Worm (Caenorhabditis elegans) whole organism, L2 larva: Measurements from ENCODE around the gene sek-6.

Experiments
- F13H6.1 ChIP-seq: sonication (generic microtip); optimal IDR thresholded peaks from 2 replicates; lab custom pipeline; 2016; ENCODE audit warnings: missing genetic modification characterization, missing compliant biosample characterization
- R02D3.7 ChIP-seq: fragments of 150-350 bp; optimal IDR thresholded peaks from 2 replicates; lab custom pipeline; 2014; ENCODE audit warnings: missing biosample characterization, missing genetic modification characterization
- ama-1 ChIP-seq: fragments of 150-350 bp; optimal IDR thresholded peaks from 2 replicates; lab custom pipeline; 2018; ENCODE audit warnings: inconsistent platforms
- ceh-16 ChIP-seq: fragments of 150-350 bp; optimal IDR thresholded peaks from 2 replicates; lab custom pipeline; 2014; ENCODE audit warnings: missing biosample characterization, missing genetic modification characterization
- egl-27 ChIP-seq: sonication (generic microtip); optimal IDR thresholded peaks from 3 replicates; lab custom pipeline; 2017; ENCODE audit warnings: missing biosample characterization, missing genetic modification reagents, missing genetic modification characterization
- gmeb-1 ChIP-seq: fragments of 150-350 bp; optimal IDR thresholded peaks from 2 replicates; lab custom pipeline; 2014; ENCODE audit warnings: missing biosample characterization, missing genetic modification characterization
- lsy-2 ChIP-seq, 2 experiments: fragments of 150-350 bp in 1 of 2; sonication (generic microtip) in 1 of 2; optimal IDR thresholded peaks; 2 replicates each; lab custom pipeline; 2014 to 2017; ENCODE audit warnings: missing biosample characterization in 2 of 2, missing genetic modification characterization in 2 of 2
- mab-5 ChIP-seq: fragments of 150-350 bp; optimal IDR thresholded peaks from 2 replicates; lab custom pipeline; 2014; ENCODE audit warnings: missing biosample characterization, missing genetic modification characterization
- mbf-1 ChIP-seq: sonication (generic microtip); optimal IDR thresholded peaks from 2 replicates; lab custom pipeline; 2017; ENCODE audit warnings: missing biosample characterization, missing genetic modification characterization
- nhr-237 ChIP-seq: fragments of 150-350 bp; optimal IDR thresholded peaks from 2 replicates; lab custom pipeline; 2014; ENCODE audit warnings: missing biosample characterization, missing genetic modification characterization
- nhr-25 ChIP-seq: fragments of 150-350 bp; sonication (generic microtip); optimal IDR thresholded peaks from 3 replicates; lab custom pipeline; 2014; ENCODE audit warnings: missing biosample characterization, missing genetic modification characterization
- nhr-6 ChIP-seq: fragments of 150-350 bp; optimal IDR thresholded peaks from 2 replicates; lab custom pipeline; 2014; ENCODE audit warnings: missing biosample characterization, missing genetic modification characterization
- peb-1 ChIP-seq: fragments of 150-350 bp; optimal IDR thresholded peaks from 2 replicates; lab custom pipeline; 2014; ENCODE audit warnings: missing biosample characterization, missing genetic modification characterization
- sma-3 ChIP-seq: sonication (generic microtip); optimal IDR thresholded peaks from 2 replicates; lab custom pipeline; 2016; ENCODE audit warnings: missing genetic modification reagents, missing genetic modification characterization, missing compliant biosample characterization
- sma-9 ChIP-seq, 2 experiments: fragments of 150-350 bp in 1 of 2; sonication (generic microtip) in 1 of 2; optimal IDR thresholded peaks; 2 replicates each; lab custom pipeline; 2014 to 2016; ENCODE audit warnings: missing genetic modification characterization in 2 of 2, mild to moderate bottlenecking in 1 of 2, missing biosample characterization in 1 of 2, missing compliant biosample characterization in 1 of 2, missing genetic modification reagents in 1 of 2, moderate library complexity in 1 of 2
- unc-55 ChIP-seq: fragments of 150-350 bp; sonication (generic microtip); optimal IDR thresholded peaks from 3 replicates; lab custom pipeline; 2014; ENCODE audit warnings: missing biosample characterization, missing genetic modification reagents, missing genetic modification characterization

Gene sek-6

ce11 chrX:10078089-10078488 is 47.1 kb downstream of the sek-6 start:
- TF ChIP-seq peb-1 (tag; lab: Kevin White, UChicago) (no peak), nhr-25 (tag; lab: Kevin White, UChicago) (no peak), unc-55 (no peak), nhr-237 (tag; lab: Kevin White, UChicago) (no peak), egl-27 (tag; lab: Kevin White, UChicago) (no peak), nhr-6 (tag; lab: Kevin White, UChicago) (no peak), sma-3 (GFP tag; lab: Kevin White, UChicago) (no peak), ceh-16 (tag; lab: Kevin White, UChicago) (no peak), sma-9 (GFP tag; optimal IDR thresholded peaks at IDR 0.05; lab: Kevin White, UChicago) (no peak), sma-9 (tag; optimal IDR thresholded peaks at IDR 0.05; lab: Kevin White, UChicago) (no peak), R02D3.7 (no peak), mbf-1 (tag; lab: Kevin White, UChicago) (no peak), ama-1 (no peak)
- TF ChIP-seq, all 48 proteins: peak for 0

ce11 chrX:10078637-10079036 is 47.7 kb downstream of the sek-6 start:
- TF ChIP-seq egl-27 (tag; lab: Kevin White, UChicago) (peak; percentile 29), lsy-2 (tag; optimal IDR thresholded peaks at IDR 0.05; lab: Kevin White, UChicago) (no peak)

- no peak for TF ChIP-seq lsy-2 (tag; optimal IDR thresholded peaks at IDR 0.05; lab: Kevin White, UChicago)
- no peak for TF ChIP-seq nhr-25 (tag; lab: Kevin White, UChicago)
- TF ChIP-seq gmeb-1 = no peak
- peak; percentile 36 for TF ChIP-seq unc-55
- no peak for TF ChIP-seq F13H6.1 (tag; lab: Kevin White, UChicago)
Measured at ce11 chrX:10079230-10079629, 48.3 kb downstream of the sek-6 start.

ce11 chrX:10081077-10081476 is 50.1 kb downstream of the sek-6 start:
- peak; percentile 58 for TF ChIP-seq mab-5 (tag; lab: Kevin White, UChicago)
- peak; percentile 92 for TF ChIP-seq unc-55
- no peak for TF ChIP-seq ama-1
